Worm (Caenorhabditis elegans) whole organism, mixed stage, embryonic: Measurements from ENCODE around the gene swd-2.2.

Experiments used
- M03D4.4 ChIP-seq: sonication (generic microtip); optimal IDR thresholded peaks from 2 replicates; lab custom pipeline; 2017; ENCODE audit warnings: mild to moderate bottlenecking, missing genetic modification characterization, missing compliant biosample characterization
- blmp-1 ChIP-seq: fragments of 150-350 bp; optimal IDR thresholded peaks from 2 replicates; lab custom pipeline; 2014; ENCODE audit warnings: missing biosample characterization, missing genetic modification characterization
- drap-1 ChIP-seq: fragments of 200-800 bp; sonication (Bioruptor generic); optimal IDR thresholded peaks from 3 replicates; lab custom pipeline; 2018; ENCODE audit warnings: mild to moderate bottlenecking, missing genetic modification characterization, missing compliant biosample characterization
- elt-3 ChIP-seq: fragments of 150-350 bp; optimal IDR thresholded peaks from 2 replicates; lab custom pipeline; 2014; ENCODE audit warnings: missing biosample characterization, missing genetic modification characterization
- ham-2 ChIP-seq: fragments of 200-800 bp; sonication (Bioruptor generic); optimal IDR thresholded peaks from 2 replicates; lab custom pipeline; 2018; ENCODE audit warnings: mild to moderate bottlenecking, missing genetic modification characterization, missing compliant biosample characterization
- lin-13 ChIP-seq: fragments of 150-350 bp; optimal IDR thresholded peaks from 2 replicates; lab custom pipeline; 2014; ENCODE audit warnings: missing biosample characterization, missing genetic modification characterization
- mab-5 ChIP-seq: fragments of 150-350 bp; optimal IDR thresholded peaks from 2 replicates; lab custom pipeline; 2014; ENCODE audit warnings: missing biosample characterization, missing genetic modification characterization
- nhr-12 ChIP-seq: fragments of 150-350 bp; optimal IDR thresholded peaks from 2 replicates; lab custom pipeline; 2014; ENCODE audit warnings: missing biosample characterization, missing genetic modification characterization
- nhr-237 ChIP-seq: fragments of 150-350 bp; optimal IDR thresholded peaks from 2 replicates; lab custom pipeline; 2014; ENCODE audit warnings: missing biosample characterization, missing genetic modification characterization
- nhr-28 ChIP-seq: fragments of 150-350 bp; optimal IDR thresholded peaks from 2 replicates; lab custom pipeline; 2014; ENCODE audit warnings: missing biosample characterization, missing genetic modification characterization
- ztf-11 ChIP-seq: fragments of 150-350 bp; optimal IDR thresholded peaks from 2 replicates; lab custom pipeline; 2014; ENCODE audit warnings: missing biosample characterization, missing genetic modification characterization

ce11 chrIV:7763748-7764147 lies 10.5 kb upstream of the swd-2.2 start, which contains the start of the genes C46A5.6 and C46A5.1:
- TF ChIP-seq ham-2 (GFP tag; lab: Kevin White, UChicago) (no peak), lin-13 (no peak), mab-5 (no peak), ztf-11 (tag; lab: Kevin White, UChicago) (no peak), elt-3 (tag; lab: Kevin White, UChicago) (no peak), M03D4.4 (no peak), nhr-12 (tag; lab: Kevin White, UChicago) (no peak), nhr-237 (tag; lab: Kevin White, UChicago) (no peak), blmp-1 (tag; lab: Kevin White, UChicago) (no peak), nhr-28 (no peak), drap-1 (GFP tag; lab: Kevin White, UChicago) (no peak)
